Worm (Caenorhabditis elegans): ENCODE results near the gene jmjd-3.2.

The jmjd-3.2 gene

ce11 chrX:14447910-14448309 lies at the start of gene jmjd-3.2:
Gene jmjd-3.2, plus strand, starts transcription at chrX:14448210.
- no peak for TF ChIP-seq unc-62 (GFP tag; optimal IDR thresholded peaks at IDR 0.05)

- TF ChIP-seq unc-62 (GFP tag; optimal IDR thresholded peaks at IDR 0.05), result no peak
Observed at ce11 chrX:14399035-14399434, 49.0 kb upstream of the jmjd-3.2 start.

ce11 chrX:14401230-14401629 lies 46.8 kb upstream of the jmjd-3.2 start:
- no peak for TF ChIP-seq unc-62 (GFP tag; optimal IDR thresholded peaks at IDR 0.05)

- TF ChIP-seq unc-62 (GFP tag; optimal IDR thresholded peaks at IDR 0.05), result no peak
Observed at ce11 chrX:14405817-14406216, 42.2 kb upstream of the jmjd-3.2 start, which contains the start of gene frpr-17. Gene frpr-17, plus strand, starts transcription at chrX:14406117.

DNA sequence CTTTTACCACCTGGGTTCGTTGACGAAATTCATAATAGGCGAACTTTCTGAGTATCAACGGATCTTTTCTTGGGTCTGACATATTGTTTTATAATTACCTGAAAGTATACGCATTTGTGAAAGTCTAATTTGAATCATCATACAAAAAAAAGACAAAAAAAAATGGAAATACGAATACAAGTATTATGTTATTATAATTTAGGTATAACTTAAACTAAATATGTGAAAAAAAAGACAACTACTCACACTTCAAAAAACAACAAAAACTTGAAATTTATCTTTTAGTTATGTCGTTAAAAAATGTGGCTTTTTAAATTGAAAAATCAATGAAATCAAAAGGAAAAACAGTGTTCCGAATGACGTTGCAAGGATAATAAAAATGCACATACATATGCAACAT lies 35.2 kb upstream of the jmjd-3.2 start, which contains the start of gene fbxa-179:
fbxa-179 (minus strand) TSS at position 101 of the 400 bp plus-strand sequence.
- no peak for TF ChIP-seq unc-62 (GFP tag; optimal IDR thresholded peaks at IDR 0.05)

ce11 chrX:14415641-14416040 lies 32.4 kb upstream of the jmjd-3.2 start, which contains the start of gene F23D12.10:
Gene F23D12.10, minus strand, starts transcription at chrX:14415741.
- no peak for TF ChIP-seq unc-62 (GFP tag; optimal IDR thresholded peaks at IDR 0.05)

DNA sequence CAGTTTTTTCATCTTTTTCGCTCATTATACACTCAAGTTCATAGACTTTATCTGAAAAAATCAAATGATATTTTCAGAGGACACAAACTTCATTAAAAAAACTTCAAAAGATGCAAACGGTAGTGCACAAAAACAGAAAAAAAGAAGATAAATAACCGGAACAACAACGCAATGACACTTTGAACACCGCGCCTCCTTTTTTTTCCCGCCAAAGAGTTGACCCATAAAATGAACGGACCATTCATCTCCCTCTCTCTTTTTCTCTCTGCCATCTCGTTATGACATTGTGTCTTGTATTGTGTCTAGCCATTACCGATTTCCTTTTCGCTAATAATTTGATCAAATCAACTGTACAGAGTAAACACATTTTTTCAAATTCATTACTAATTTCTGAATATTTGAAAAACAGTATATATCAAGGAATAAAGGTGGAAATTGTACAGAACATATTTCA lies 26.5 kb upstream of the jmjd-3.2 start, which contains the start of gene F23D12.2:
F23D12.2 (minus strand) TSS at position 51 of the 454 bp plus-strand sequence.
- no peak for TF ChIP-seq unc-62 (GFP tag; optimal IDR thresholded peaks at IDR 0.05)

ce11 chrX:14423105-14423504 lies 24.9 kb upstream of the jmjd-3.2 start, which contains the start of gene fipr-3:
Gene fipr-3, plus strand, starts transcription at chrX:14423405.
- TF ChIP-seq unc-62 (GFP tag; optimal IDR thresholded peaks at IDR 0.05), result no peak

ce11 chrX:14424186-14424585 lies 23.8 kb upstream of the jmjd-3.2 start:
- no peak for TF ChIP-seq unc-62 (GFP tag; optimal IDR thresholded peaks at IDR 0.05)

DNA sequence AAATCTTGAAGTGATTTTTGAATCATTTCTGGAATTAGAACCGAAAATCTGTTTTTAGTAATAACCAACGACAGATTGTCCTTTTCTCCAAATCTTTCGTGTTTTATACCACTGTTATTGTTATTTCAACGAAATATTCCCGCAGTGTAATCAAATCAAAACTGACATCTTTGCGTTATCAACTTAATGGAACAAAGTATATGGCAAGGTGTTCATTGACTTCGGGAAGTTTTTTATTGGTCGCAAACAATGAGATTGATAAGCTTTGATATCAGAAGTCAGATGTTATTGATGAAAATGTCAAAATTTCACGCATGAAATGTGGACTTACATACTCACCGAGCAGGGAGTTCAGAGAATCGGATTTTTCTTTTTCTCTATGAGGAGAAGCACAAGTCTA lies 23.3 kb upstream of the jmjd-3.2 start, which contains the start of gene F23D12.11:
F23D12.11 (minus strand) TSS at position 79 of the 400 bp plus-strand sequence.
- no peak for TF ChIP-seq unc-62 (GFP tag; optimal IDR thresholded peaks at IDR 0.05)

DNA sequence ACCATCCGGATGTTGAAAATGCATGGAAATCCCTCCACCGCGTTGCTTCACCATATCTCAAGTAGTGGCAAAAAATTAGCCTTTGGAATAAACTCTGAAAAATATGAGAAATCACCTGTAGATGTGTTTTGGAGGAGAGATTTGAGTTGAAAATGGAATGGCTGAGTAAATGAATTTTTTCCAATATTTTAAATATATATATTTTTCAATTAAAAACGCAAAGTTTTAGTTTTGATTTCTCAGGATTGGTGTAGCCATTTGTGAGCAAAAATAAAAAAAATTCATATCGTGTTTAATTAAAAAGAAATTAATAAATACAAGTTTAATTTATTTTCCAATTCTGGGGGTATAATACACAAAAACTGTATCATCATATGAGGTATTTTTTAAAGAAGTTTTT lies 20.0 kb upstream of the jmjd-3.2 start, which contains the start of gene F23D12.1:
F23D12.1 (minus strand) TSS at position 101 of the 400 bp plus-strand sequence.
- TF ChIP-seq unc-62 (GFP tag; optimal IDR thresholded peaks at IDR 0.05), result no peak

ce11 chrX:14430436-14430835 lies 17.6 kb upstream of the jmjd-3.2 start:
- TF ChIP-seq unc-62 (GFP tag; optimal IDR thresholded peaks at IDR 0.05), result no peak

DNA sequence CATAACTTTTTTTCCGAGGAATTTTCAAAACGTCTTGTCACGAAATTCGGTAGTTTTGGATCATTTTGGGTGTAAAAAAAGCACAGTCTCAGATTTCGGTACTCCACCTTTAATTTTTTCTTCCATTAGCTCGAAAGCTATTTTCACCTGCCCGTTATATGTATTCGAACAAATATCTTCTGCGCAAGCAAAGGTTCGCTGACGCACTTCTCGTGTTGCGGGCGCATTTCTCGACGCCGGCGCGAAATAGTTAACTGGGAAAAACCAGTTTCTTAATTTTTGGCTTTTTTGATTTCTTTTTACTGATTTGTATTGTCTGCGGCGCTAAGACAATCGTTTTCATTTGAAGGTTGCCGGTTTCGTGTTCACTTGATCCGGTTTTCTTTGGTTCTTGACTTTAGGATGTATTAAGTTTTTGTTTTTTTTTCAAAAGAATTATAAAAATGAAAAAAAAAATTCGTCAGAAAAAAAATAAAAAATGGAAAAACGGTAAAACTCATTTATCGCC lies 12.3 kb upstream of the jmjd-3.2 start:
- no peak for TF ChIP-seq unc-62 (GFP tag; optimal IDR thresholded peaks at IDR 0.05)

- no peak for TF ChIP-seq unc-62 (GFP tag; optimal IDR thresholded peaks at IDR 0.05)
Observed at ce11 chrX:14442321-14442720, 5.7 kb upstream of the jmjd-3.2 start, which contains the start of gene F23D12.3. Gene F23D12.3, plus strand, starts transcription at chrX:14442621.

DNA sequence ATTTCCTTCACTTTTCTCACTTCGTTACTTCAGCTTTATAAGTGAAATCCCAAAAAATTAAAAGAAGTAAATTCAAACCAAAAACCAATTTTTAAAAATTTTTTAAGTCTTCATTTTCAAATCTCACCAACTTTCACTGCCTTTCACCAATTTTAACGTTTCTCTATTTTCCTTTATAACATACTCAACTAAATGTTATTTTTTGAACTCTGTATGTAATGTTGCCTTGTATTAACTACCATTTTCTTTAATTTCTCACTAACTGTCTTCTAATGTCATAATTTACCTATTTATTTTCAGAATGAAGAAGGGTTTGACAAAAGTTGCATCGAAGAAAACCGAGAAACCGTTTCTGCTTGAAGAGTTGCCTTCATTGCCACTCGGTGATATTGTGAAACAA lies 3.3 kb upstream of the jmjd-3.2 start, which contains the start of gene F23D12.4:
F23D12.4 (plus strand) TSS at position 301 of the 400 bp plus-strand sequence.
- TF ChIP-seq unc-62 (GFP tag; optimal IDR thresholded peaks at IDR 0.05), result no peak

DNA sequence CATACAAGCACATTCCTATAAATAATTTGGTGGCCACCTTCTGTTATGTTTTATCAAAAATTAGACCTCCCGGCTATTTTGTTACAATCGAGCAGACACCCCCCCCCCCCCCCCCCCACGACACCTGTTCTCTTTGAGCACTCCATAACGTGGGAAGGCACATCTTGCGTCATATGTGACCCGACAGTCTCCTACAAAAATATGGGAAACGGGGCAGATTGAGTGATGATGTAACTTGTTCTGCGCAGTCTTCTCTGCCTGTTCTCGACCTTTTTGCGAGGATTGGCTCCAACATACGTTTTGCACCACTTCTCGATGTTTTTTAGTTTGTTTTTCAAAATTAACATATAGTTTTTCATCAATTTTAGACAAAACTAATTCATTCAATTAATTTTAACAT lies 512 bp upstream of the jmjd-3.2 start:
- no peak for TF ChIP-seq unc-62 (GFP tag; optimal IDR thresholded peaks at IDR 0.05)

- TF ChIP-seq unc-62 (GFP tag; optimal IDR thresholded peaks at IDR 0.05), result no peak
Observed at ce11 chrX:14453735-14454134, 5.7 kb downstream of the jmjd-3.2 start, which contains the start of gene F23D12.7. Gene F23D12.7, minus strand, starts transcription at chrX:14453835.
